Fruit fly (Drosophila melanogaster) whole organism, wandering third instar larva: ENCODE measurements around the gene Os-C.

Source experiments
- CG32264 ChIP-seq: fragments of 200-800 bp; sonication (Bioruptor generic); optimal IDR thresholded peaks from 2 replicates; lab custom pipeline; 2016; ENCODE audit warnings: missing biosample characterization, missing genetic modification characterization
- Dfd ChIP-seq: fragments of >200 bp; optimal IDR thresholded peaks from 2 replicates; lab custom pipeline; 2017; ENCODE audit warnings: missing biosample characterization, missing genetic modification characterization
- GATAd ChIP-seq: sonication (Bioruptor generic); optimal IDR thresholded peaks from 2 replicates; lab custom pipeline; 2016; ENCODE audit warnings: missing biosample characterization, missing genetic modification characterization
- Jra ChIP-seq: sonication (Bioruptor generic); optimal IDR thresholded peaks from 2 replicates; lab custom pipeline; 2016; ENCODE audit warnings: missing biosample characterization, missing genetic modification characterization
- Sp1 ChIP-seq: fragments of 200-800 bp; sonication (Bioruptor generic); optimal IDR thresholded peaks from 3 replicates; lab custom pipeline; 2019; ENCODE audit warnings: missing biosample characterization, mild to moderate bottlenecking, missing genetic modification characterization, moderate library complexity
- dmrt93B ChIP-seq: fragments of 200-800 bp; sonication (Bioruptor generic); optimal IDR thresholded peaks from 2 replicates; lab custom pipeline; 2018; ENCODE audit warnings: missing biosample characterization, mild to moderate bottlenecking, missing genetic modification characterization
- ey ChIP-seq: fragments of 200-800 bp; sonication (Bioruptor generic); optimal IDR thresholded peaks from 2 replicates; lab custom pipeline; 2016; ENCODE audit warnings: missing biosample characterization, missing genetic modification characterization
- fru ChIP-seq: fragments of 200-800 bp; sonication (Bioruptor generic); optimal IDR thresholded peaks from 3 replicates; lab custom pipeline; 2016; ENCODE audit warnings: missing biosample characterization, mild to moderate bottlenecking, missing genetic modification characterization
- jim ChIP-seq: fragments of 175-275, 200-325 bp; sonication (Bioruptor generic); optimal IDR thresholded peaks from 2 replicates; lab custom pipeline; 2016; ENCODE audit warnings: missing biosample characterization, mild to moderate bottlenecking, missing genetic modification characterization
- lola ChIP-seq: fragments of >200 bp; optimal IDR thresholded peaks from 2 replicates; lab custom pipeline; 2017; ENCODE audit warnings: missing biosample characterization, missing genetic modification characterization
- pan ChIP-seq: fragments of >200 bp; optimal IDR thresholded peaks from 2 replicates; lab custom pipeline; 2017
- psq ChIP-seq: fragments of 200-800 bp; sonication (Bioruptor generic); optimal IDR thresholded peaks from 3 replicates; lab custom pipeline; 2017; ENCODE audit warnings: missing biosample characterization, mild to moderate bottlenecking, missing genetic modification characterization, moderate library complexity
- usp ChIP-seq: fragments of >200 bp; optimal IDR thresholded peaks from 2 replicates; lab custom pipeline; 2017; ENCODE audit warnings: missing biosample characterization, missing genetic modification characterization
- woc ChIP-seq: sonication (Bioruptor generic); optimal IDR thresholded peaks from 2 replicates; lab custom pipeline; 2016; ENCODE audit warnings: missing biosample characterization, mild to moderate bottlenecking, missing genetic modification characterization

- TF ChIP-seq ey (GFP tag; lab: Kevin White, UChicago) (no peak), pan (no peak), GATAd (GFP tag; lab: Kevin White, UChicago) (no peak), Dfd (GFP tag; lab: Kevin White, UChicago) (no peak), woc (GFP tag; lab: Kevin White, UChicago) (no peak), lola (GFP tag; lab: Kevin White, UChicago) (no peak), fru (GFP tag; lab: Kevin White, UChicago) (no peak), dmrt93B (GFP tag; lab: Kevin White, UChicago) (no peak), Jra (GFP tag; lab: Kevin White, UChicago) (no peak), jim (GFP tag; lab: Kevin White, UChicago) (no peak), usp (no peak), CG32264 (GFP tag; lab: Kevin White, UChicago) (no peak), Sp1 (no peak), psq (GFP tag; lab: Kevin White, UChicago) (no peak)
Measured at dm6 chr3R:7957008-7957407, 21.8 kb upstream of the Os-C start.
